Worm (Caenorhabditis elegans) whole organism, late embryonic: ENCODE measurements around the gene prx-1.

Experiments used
- C08G9.2 ChIP-seq: sonication (generic microtip); optimal IDR thresholded peaks from 2 replicates; lab custom pipeline; 2016; ENCODE audit warnings: mild to moderate bottlenecking, missing genetic modification characterization, moderate library complexity, missing compliant biosample characterization
- C38D4.7 ChIP-seq: fragments of 200-800 bp; sonication (Bioruptor generic); optimal IDR thresholded peaks from 2 replicates; lab custom pipeline; 2018; ENCODE audit warnings: mild to moderate bottlenecking, missing genetic modification characterization, moderate library complexity, missing compliant biosample characterization
- F13H6.1 ChIP-seq: sonication (generic microtip); optimal IDR thresholded peaks from 2 replicates; lab custom pipeline; 2016; ENCODE audit warnings: missing genetic modification characterization, missing compliant biosample characterization
- ahr-1 ChIP-seq: sonication (generic microtip); optimal IDR thresholded peaks from 2 replicates; lab custom pipeline; 2016; ENCODE audit warnings: missing genetic modification characterization, missing compliant biosample characterization
- ceh-18 ChIP-seq: sonication (generic microtip); optimal IDR thresholded peaks from 2 replicates; lab custom pipeline; 2016; ENCODE audit warnings: missing genetic modification characterization, missing compliant biosample characterization
- ceh-2 ChIP-seq: sonication (generic microtip); optimal IDR thresholded peaks from 2 replicates; lab custom pipeline; 2016; ENCODE audit warnings: missing genotype, missing genetic modification characterization, missing compliant biosample characterization
- ceh-22 ChIP-seq: sonication (generic microtip); optimal IDR thresholded peaks from 2 replicates; lab custom pipeline; 2017; ENCODE audit warnings: missing biosample characterization, missing genetic modification characterization
- ceh-24 ChIP-seq: sonication (generic microtip); optimal IDR thresholded peaks from 2 replicates; lab custom pipeline; 2016; ENCODE audit warnings: mild to moderate bottlenecking, missing genetic modification characterization, missing compliant biosample characterization
- ceh-30 ChIP-seq: fragments of 150-350 bp; optimal IDR thresholded peaks from 2 replicates; lab custom pipeline; 2014; ENCODE audit warnings: missing biosample characterization, missing genetic modification characterization
- ceh-31 ChIP-seq: sonication (generic microtip); optimal IDR thresholded peaks from 2 replicates; lab custom pipeline; 2016; ENCODE audit warnings: missing genetic modification characterization, missing compliant biosample characterization
- ceh-34 ChIP-seq: sonication (generic microtip); optimal IDR thresholded peaks from 2 replicates; lab custom pipeline; 2016; ENCODE audit warnings: mild to moderate bottlenecking, missing genetic modification characterization, missing compliant biosample characterization
- ceh-45 ChIP-seq: fragments of 200-800 bp; sonication (Bioruptor generic); IDR thresholded peaks from 2 replicates; pipeline ENCODE4 v1.3.6; 2022; ENCODE audit warnings: missing genetic modification reagents, missing genetic modification characterization, missing compliant biosample characterization
- ceh-48 ChIP-seq: sonication (generic microtip); optimal IDR thresholded peaks from 2 replicates; lab custom pipeline; 2016; ENCODE audit warnings: missing genetic modification characterization, inconsistent platforms, missing compliant biosample characterization
- ceh-9 ChIP-seq: sonication (generic microtip); optimal IDR thresholded peaks from 2 replicates; lab custom pipeline; 2016; ENCODE audit warnings: mild to moderate bottlenecking, missing genetic modification characterization, inconsistent platforms, missing compliant biosample characterization
- elt-2 ChIP-seq: sonication (generic microtip); optimal IDR thresholded peaks from 2 replicates; lab custom pipeline; 2016; ENCODE audit warnings: missing genetic modification reagents, missing genetic modification characterization, missing compliant biosample characterization
- elt-4 ChIP-seq: sonication (generic microtip); optimal IDR thresholded peaks from 2 replicates; lab custom pipeline; 2016; ENCODE audit warnings: missing genetic modification characterization, missing compliant biosample characterization
- eyg-1 ChIP-seq: sonication (generic microtip); optimal IDR thresholded peaks from 2 replicates; lab custom pipeline; 2016; ENCODE audit warnings: missing genotype, missing genetic modification characterization, missing compliant biosample characterization
- fax-1 ChIP-seq: sonication (generic microtip); optimal IDR thresholded peaks from 2 replicates; lab custom pipeline; 2016; ENCODE audit warnings: missing genotype, missing genetic modification characterization, missing compliant biosample characterization
- gmeb-2 ChIP-seq: sonication (generic microtip); optimal IDR thresholded peaks from 2 replicates; lab custom pipeline; 2016; ENCODE audit warnings: missing genetic modification characterization, inconsistent platforms, missing compliant biosample characterization
- hlh-30 ChIP-seq: sonication (generic microtip); optimal IDR thresholded peaks from 2 replicates; lab custom pipeline; 2017; ENCODE audit warnings: antibody characterized with exemption, missing genetic modification characterization, missing compliant biosample characterization; ENCODE audit not compliant: insufficient read depth
- hlh-6 ChIP-seq: sonication (generic microtip); optimal IDR thresholded peaks from 2 replicates; lab custom pipeline; 2016; ENCODE audit warnings: missing genotype, missing genetic modification characterization, missing compliant biosample characterization
- hlh-8 ChIP-seq: sonication (generic microtip); optimal IDR thresholded peaks from 2 replicates; lab custom pipeline; 2016; ENCODE audit warnings: missing genotype, missing genetic modification characterization, missing compliant biosample characterization
- lim-6 ChIP-seq: sonication (generic microtip); optimal IDR thresholded peaks from 2 replicates; lab custom pipeline; 2016; ENCODE audit warnings: missing genetic modification characterization, missing compliant biosample characterization
- madf-2 ChIP-seq: sonication (generic microtip); optimal IDR thresholded peaks from 2 replicates; lab custom pipeline; 2017; ENCODE audit warnings: missing genetic modification characterization, missing compliant biosample characterization
- mec-3 ChIP-seq: sonication (generic microtip); optimal IDR thresholded peaks from 2 replicates; lab custom pipeline; 2016; ENCODE audit warnings: borderline replicate concordance, missing genetic modification characterization, missing compliant biosample characterization
- nfya-1 ChIP-seq: sonication (generic microtip); optimal IDR thresholded peaks from 2 replicates; lab custom pipeline; 2017; ENCODE audit warnings: missing genetic modification characterization, mild to moderate bottlenecking, missing compliant biosample characterization, antibody characterized with exemption, moderate library complexity
- nhr-11 ChIP-seq: fragments of 150-350 bp; optimal IDR thresholded peaks from 2 replicates; lab custom pipeline; 2014; ENCODE audit warnings: missing biosample characterization, missing genetic modification characterization
- nhr-232 ChIP-seq: sonication (generic microtip); optimal IDR thresholded peaks from 2 replicates; lab custom pipeline; 2016; ENCODE audit warnings: missing genetic modification characterization, missing compliant biosample characterization
- npax-4 ChIP-seq: sonication (generic microtip); optimal IDR thresholded peaks from 2 replicates; lab custom pipeline; 2016; ENCODE audit warnings: missing genetic modification characterization, missing compliant biosample characterization
- odd-2 ChIP-seq: sonication (generic microtip); optimal IDR thresholded peaks from 2 replicates; lab custom pipeline; 2017; ENCODE audit warnings: antibody characterized with exemption, mild to moderate bottlenecking, missing genetic modification characterization, missing compliant biosample characterization
- pag-3 ChIP-seq: sonication (generic microtip); optimal IDR thresholded peaks from 2 replicates; lab custom pipeline; 2016; ENCODE audit warnings: missing compliant biosample characterization, missing genetic modification characterization, borderline replicate concordance
- pha-4 ChIP-seq: fragments of 150-350 bp; optimal IDR thresholded peaks from 2 replicates; lab custom pipeline; 2018; ENCODE audit warnings: missing biosample characterization, missing genetic modification reagents, missing genetic modification characterization
- pros-1 ChIP-seq: fragments of 150-350 bp; optimal IDR thresholded peaks from 2 replicates; lab custom pipeline; 2014; ENCODE audit warnings: missing biosample characterization, missing genetic modification reagents, missing genetic modification characterization
- rnt-1 ChIP-seq: sonication (generic microtip); optimal IDR thresholded peaks from 2 replicates; lab custom pipeline; 2016; ENCODE audit warnings: missing genetic modification characterization, missing compliant biosample characterization
- sdc-2 ChIP-seq: sonication (generic microtip); optimal IDR thresholded peaks from 2 replicates; lab custom pipeline; 2016; ENCODE audit warnings: missing genotype, missing genetic modification characterization, missing compliant biosample characterization
- sox-4 ChIP-seq: sonication (generic microtip); optimal IDR thresholded peaks from 2 replicates; lab custom pipeline; 2017; ENCODE audit warnings: mild to moderate bottlenecking, missing genetic modification characterization, inconsistent platforms, missing compliant biosample characterization
- syd-9 ChIP-seq: sonication (generic microtip); optimal IDR thresholded peaks from 2 replicates; lab custom pipeline; 2016; ENCODE audit warnings: mild to moderate bottlenecking, missing genetic modification characterization, moderate library complexity, missing compliant biosample characterization
- tbx-2 ChIP-seq: sonication (generic microtip); optimal IDR thresholded peaks from 2 replicates; lab custom pipeline; 2016; ENCODE audit warnings: missing genetic modification characterization, missing compliant biosample characterization
- unc-3 ChIP-seq, 2 experiments: fragments of 200-800 bp in 1 of 2; sonication (Bioruptor generic) in 1 of 2; sonication (generic microtip) in 1 of 2; conservative IDR thresholded peaks in 1 of 2; optimal IDR thresholded peaks in 1 of 2; 2 replicates each; pipeline versions ENCODE4 v1.3.6 to Lab custom; 2016 to 2022; ENCODE audit warnings: missing compliant biosample characterization in 2 of 2, missing genetic modification characterization in 2 of 2, missing genetic modification reagents in 1 of 2
- unc-55 ChIP-seq: sonication (generic microtip); optimal IDR thresholded peaks from 2 replicates; lab custom pipeline; 2017; ENCODE audit warnings: missing biosample characterization, missing genetic modification reagents, missing genetic modification characterization
- unc-86 ChIP-seq: sonication (generic microtip); optimal IDR thresholded peaks from 2 replicates; lab custom pipeline; 2016; ENCODE audit warnings: missing genetic modification characterization, missing compliant biosample characterization
- zip-5 ChIP-seq: sonication (generic microtip); optimal IDR thresholded peaks from 2 replicates; lab custom pipeline; 2016; ENCODE audit warnings: missing genetic modification characterization, missing compliant biosample characterization
- ztf-16 ChIP-seq: sonication (generic microtip); optimal IDR thresholded peaks from 2 replicates; lab custom pipeline; 2017; ENCODE audit warnings: missing genetic modification characterization, missing compliant biosample characterization

The prx-1 gene

ce11 chrX:14313627-14314026 lies at the start of gene prx-1:
Gene prx-1, plus strand, starts transcription at chrX:14313927.
- no peak for TF ChIP-seq F13H6.1 (tag; lab: Kevin White, UChicago)
- TF ChIP-seq nhr-232 (tag; lab: Kevin White, UChicago): no peak
- no peak for TF ChIP-seq tbx-2 (tag; lab: Kevin White, UChicago)
- no peak for TF ChIP-seq ceh-18
- TF ChIP-seq ceh-31: no peak
- no peak for TF ChIP-seq ceh-34

DNA sequence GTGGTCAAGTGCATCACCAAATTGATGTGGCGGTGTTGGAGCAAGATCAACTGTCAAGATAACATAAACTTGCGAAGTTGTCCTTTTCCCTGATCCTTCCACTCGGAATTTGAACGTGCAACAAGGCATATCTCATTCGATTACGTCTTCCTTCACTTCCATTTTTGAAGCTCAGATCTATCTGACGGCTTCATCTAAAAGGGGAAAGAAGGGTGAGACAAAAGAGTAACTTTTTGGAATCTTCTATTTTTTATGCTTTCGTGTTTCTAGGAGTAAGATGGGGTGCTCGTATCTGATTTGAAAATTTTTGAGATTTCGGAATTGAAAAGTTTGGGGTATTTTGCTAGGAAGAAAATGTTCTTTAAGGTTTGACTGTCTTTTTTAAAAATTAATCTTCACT lies 46.6 kb upstream of the prx-1 start:
- TF ChIP-seq mec-3 (tag; lab: Kevin White, UChicago): no peak
- no peak for TF ChIP-seq rnt-1 (tag; lab: Kevin White, UChicago)
- no peak for TF ChIP-seq hlh-6
- TF ChIP-seq C38D4.7 (GFP tag; lab: Kevin White, UChicago): no peak
- no peak for TF ChIP-seq ztf-16 (tag; lab: Kevin White, UChicago)
- no peak for TF ChIP-seq ceh-24
- no peak for TF ChIP-seq unc-86 (tag; lab: Kevin White, UChicago)
- no peak for TF ChIP-seq ceh-30 (tag; lab: Kevin White, UChicago)
- TF ChIP-seq ceh-45 (GFP tag; lab: Robert Waterston, UW): no peak
- TF ChIP-seq eyg-1: no peak
- TF ChIP-seq, all 69 proteins: peak for 0

- TF ChIP-seq ahr-1 (tag; lab: Kevin White, UChicago) (no peak), pag-3 (no peak), npax-4 (tag; lab: Kevin White, UChicago) (no peak), unc-86 (tag; lab: Kevin White, UChicago) (no peak), ceh-48 (tag; lab: Kevin White, UChicago) (no peak), tbx-2 (tag; lab: Kevin White, UChicago) (no peak), sox-4 (tag; lab: Kevin White, UChicago) (no peak), C38D4.7 (GFP tag; lab: Kevin White, UChicago) (no peak), syd-9 (tag; lab: Kevin White, UChicago) (no peak), nfya-1 (tag; lab: Kevin White, UChicago) (no peak), hlh-8 (tag; lab: Kevin White, UChicago) (no peak), ceh-45 (GFP tag; lab: Robert Waterston, UW) (no peak), hlh-6 (no peak), zip-5 (tag; lab: Kevin White, UChicago) (no peak), ceh-30 (tag; lab: Kevin White, UChicago) (no peak), ceh-31 (no peak)
Observed at ce11 chrX:14267781-14268180, 45.9 kb upstream of the prx-1 start, which contains the start of gene del-1. Gene del-1, plus strand, starts transcription at chrX:14268081.

ce11 chrX:14281526-14281925 lies 32.2 kb upstream of the prx-1 start, which contains the start of gene E02H4.2:
Gene E02H4.2, minus strand, starts transcription at chrX:14281626.
- TF ChIP-seq ceh-18 (no peak), odd-2 (tag; lab: Kevin White, UChicago) (no peak), elt-2 (no peak), ceh-24 (no peak), mec-3 (tag; lab: Kevin White, UChicago) (no peak), eyg-1 (no peak), ceh-31 (no peak), hlh-30 (tag; lab: Kevin White, UChicago) (no peak), unc-86 (tag; lab: Kevin White, UChicago) (no peak), gmeb-2 (no peak), elt-4 (tag; lab: Kevin White, UChicago) (no peak), pros-1 (tag; lab: Kevin White, UChicago) (no peak)

DNA sequence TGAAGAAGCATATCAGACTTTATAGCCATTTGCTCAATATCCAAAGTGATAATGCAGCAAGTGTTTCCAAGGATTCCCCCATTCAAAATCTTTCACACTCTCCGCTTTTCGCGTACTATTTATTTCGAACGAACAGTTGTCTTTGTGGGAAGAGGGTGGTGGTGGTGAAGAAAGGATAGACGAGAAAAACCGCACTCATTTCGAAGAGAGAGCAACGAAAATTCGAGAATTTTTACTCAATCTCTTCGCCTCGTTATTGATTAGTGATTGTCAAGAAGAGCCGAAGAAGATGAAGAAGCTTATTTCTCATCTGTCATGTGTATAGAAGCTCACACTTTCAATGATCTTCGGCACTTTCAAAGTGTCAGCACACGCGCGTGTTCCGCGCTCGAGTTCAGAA lies 25.8 kb upstream of the prx-1 start:
- TF ChIP-seq ceh-22 (tag; lab: Kevin White, UChicago) (no peak), C38D4.7 (GFP tag; lab: Kevin White, UChicago) (no peak), syd-9 (tag; lab: Kevin White, UChicago) (no peak), madf-2 (no peak), ceh-2 (tag; lab: Kevin White, UChicago) (no peak), tbx-2 (tag; lab: Kevin White, UChicago) (peak; percentile 6), pha-4 (tag; lab: Kevin White, UChicago) (no peak), unc-55 (GFP tag; lab: Kevin White, UChicago) (peak; percentile 76), rnt-1 (tag; lab: Kevin White, UChicago) (peak; percentile 98), lim-6 (tag; lab: Kevin White, UChicago) (no peak), nhr-11 (no peak), C08G9.2 (tag; lab: Kevin White, UChicago) (no peak), nhr-232 (tag; lab: Kevin White, UChicago) (no peak), ceh-18 (peak; percentile 74), ceh-9 (tag; lab: Kevin White, UChicago) (no peak), nfya-1 (tag; lab: Kevin White, UChicago) (no peak), unc-3 (GFP tag; conservative IDR thresholded peaks at IDR 0.05; lab: Robert Waterston, UW) (no peak), unc-3 (tag; optimal IDR thresholded peaks at IDR 0.05; lab: Kevin White, UChicago) (no peak), mec-3 (tag; lab: Kevin White, UChicago) (no peak), sox-4 (tag; lab: Kevin White, UChicago) (no peak), fax-1 (tag; lab: Kevin White, UChicago) (no peak), ceh-31 (no peak), sdc-2 (tag; lab: Kevin White, UChicago) (no peak)
